Worm (Caenorhabditis elegans) whole organism, L1 larva: ENCODE data around the gene rha-1.

ENCODE experiments used
- C04F5.9 ChIP-seq: sonication (generic microtip); optimal IDR thresholded peaks from 2 replicates; lab custom pipeline; 2016; ENCODE audit warnings: missing genetic modification characterization, missing compliant biosample characterization
- C16A3.4 ChIP-seq: fragments of 150-350 bp; optimal IDR thresholded peaks from 2 replicates; lab custom pipeline; 2014; ENCODE audit warnings: missing biosample characterization, missing genetic modification characterization
- C34B4.2 ChIP-seq: sonication (generic microtip); optimal IDR thresholded peaks from 2 replicates; lab custom pipeline; 2017; ENCODE audit warnings: mild to moderate bottlenecking, missing genetic modification characterization, missing compliant biosample characterization
- F16B12.6 ChIP-seq: fragments of 150-350 bp; optimal IDR thresholded peaks from 2 replicates; lab custom pipeline; 2014; ENCODE audit warnings: missing biosample characterization, missing genetic modification characterization
- Y116A8C.19 ChIP-seq: sonication (generic microtip); optimal IDR thresholded peaks from 2 replicates; lab custom pipeline; 2016; ENCODE audit warnings: missing compliant biosample characterization, missing genetic modification characterization, borderline replicate concordance
- alr-1 ChIP-seq: fragments of 200-800 bp; sonication (Bioruptor generic); optimal IDR thresholded peaks from 2 replicates; lab custom pipeline; 2018; ENCODE audit warnings: borderline replicate concordance, mild to moderate bottlenecking, missing genetic modification characterization, missing compliant biosample characterization
- blmp-1 ChIP-seq: fragments of 150-350 bp; optimal IDR thresholded peaks from 2 replicates; lab custom pipeline; 2014; ENCODE audit warnings: missing biosample characterization, missing genetic modification characterization
- ceh-63 ChIP-seq: fragments of 200-800 bp; sonication (Bioruptor generic); optimal IDR thresholded peaks from 2 replicates; lab custom pipeline; 2018; ENCODE audit warnings: mild to moderate bottlenecking, missing genetic modification characterization, missing compliant biosample characterization
- ceh-8 ChIP-seq: fragments of 200-800 bp; sonication (Bioruptor generic); optimal IDR thresholded peaks from 2 replicates; lab custom pipeline; 2018; ENCODE audit warnings: mild to moderate bottlenecking, missing genetic modification characterization, moderate library complexity, missing compliant biosample characterization
- ceh-82 ChIP-seq, 3 experiments: fragments of 150-350 bp in 1 of 3; sonication (generic microtip) in 2 of 3; optimal IDR thresholded peaks; 2 replicates each; lab custom pipeline; 2014 to 2017; ENCODE audit warnings: missing biosample characterization in 3 of 3, missing genetic modification characterization in 3 of 3
- ceh-90 ChIP-seq: sonication (generic microtip); optimal IDR thresholded peaks from 2 replicates; lab custom pipeline; 2016; ENCODE audit warnings: missing genetic modification characterization, missing compliant biosample characterization
- ces-1 ChIP-seq: fragments of 150-350 bp; optimal IDR thresholded peaks from 2 replicates; lab custom pipeline; 2014; ENCODE audit warnings: missing biosample characterization, missing genetic modification reagents, missing genetic modification characterization
- dsc-1 ChIP-seq: sonication (generic microtip); optimal IDR thresholded peaks from 2 replicates; lab custom pipeline; 2016; ENCODE audit warnings: mild to moderate bottlenecking, missing genetic modification characterization, missing compliant biosample characterization
- efl-1 ChIP-seq, 4 experiments: fragments of 150-350 bp; optimal IDR thresholded peaks in 3 of 4; peaks in 1 of 4; 1 replicate in 1 of 4; 2 replicates in 3 of 4; lab custom pipeline; 2014; ENCODE audit warnings: missing biosample characterization in 2 of 4, missing genetic modification characterization in 2 of 4, missing genetic modification reagents in 2 of 4
- efl-3 ChIP-seq: fragments of 200-800 bp; sonication (Bioruptor generic); optimal IDR thresholded peaks from 2 replicates; lab custom pipeline; 2018; ENCODE audit warnings: mild to moderate bottlenecking, missing genetic modification characterization, missing compliant biosample characterization
- egl-13 ChIP-seq: sonication (generic microtip); optimal IDR thresholded peaks from 2 replicates; lab custom pipeline; 2016; ENCODE audit warnings: missing genotype, missing genetic modification reagents, missing genetic modification characterization, missing compliant biosample characterization
- elt-3 ChIP-seq, 6 experiments: fragments of 150-350 bp in 1 of 6; sonication (generic microtip); optimal IDR thresholded peaks; 2 replicates each; lab custom pipeline; 2017 to 2018; ENCODE audit warnings: missing biosample characterization in 6 of 6, missing genetic modification characterization in 6 of 6, inconsistent platforms in 1 of 6
- fos-1 ChIP-seq: fragments of 150-350 bp; optimal IDR thresholded peaks from 2 replicates; lab custom pipeline; 2014; ENCODE audit warnings: missing biosample characterization, missing genetic modification characterization
- hlh-4 ChIP-seq: sonication (generic microtip); optimal IDR thresholded peaks from 2 replicates; lab custom pipeline; 2016; ENCODE audit warnings: mild to moderate bottlenecking, missing genetic modification characterization, missing compliant biosample characterization
- hpl-2 ChIP-seq: fragments of 150-350 bp; optimal IDR thresholded peaks from 2 replicates; lab custom pipeline; 2014; ENCODE audit warnings: missing biosample characterization, missing genetic modification reagents, missing genetic modification characterization
- irx-1 ChIP-seq: sonication (generic microtip); optimal IDR thresholded peaks from 2 replicates; lab custom pipeline; 2016; ENCODE audit warnings: missing genetic modification characterization, missing compliant biosample characterization
- jun-1 ChIP-seq: fragments of 150-350 bp; optimal IDR thresholded peaks from 2 replicates; lab custom pipeline; 2014; ENCODE audit warnings: missing biosample characterization, missing genetic modification reagents, missing genetic modification characterization
- lin-13 ChIP-seq: fragments of 150-350 bp; optimal IDR thresholded peaks from 2 replicates; lab custom pipeline; 2014; ENCODE audit warnings: missing biosample characterization, missing genetic modification reagents, missing genetic modification characterization
- lin-14 ChIP-seq: fragments of 200-800 bp; sonication (Bioruptor generic); optimal IDR thresholded peaks from 2 replicates; lab custom pipeline; 2018; ENCODE audit warnings: mild to moderate bottlenecking, missing genetic modification characterization, moderate library complexity, missing compliant biosample characterization
- lin-15B ChIP-seq: fragments of 150-350 bp; sonication (generic microtip); optimal IDR thresholded peaks from 3 replicates; lab custom pipeline; 2014; ENCODE audit warnings: missing biosample characterization, missing genetic modification characterization
- lin-39 ChIP-seq: fragments of 150-350 bp; optimal IDR thresholded peaks from 2 replicates; lab custom pipeline; 2014; ENCODE audit warnings: missing biosample characterization, missing genetic modification reagents, missing genetic modification characterization
- lsy-2 ChIP-seq, 2 experiments: fragments of 150-350 bp; optimal IDR thresholded peaks; 2 replicates each; lab custom pipeline; 2014; ENCODE audit warnings: missing biosample characterization in 2 of 2, missing genetic modification characterization in 2 of 2
- mab-9 ChIP-seq: fragments of 200-800 bp; sonication (Bioruptor generic); IDR thresholded peaks from 2 replicates; pipeline ENCODE4 v1.3.6; 2022; ENCODE audit warnings: missing genetic modification reagents, missing genetic modification characterization, missing compliant biosample characterization
- mep-1 ChIP-seq: fragments of 150-350 bp; optimal IDR thresholded peaks from 2 replicates; lab custom pipeline; 2014; ENCODE audit warnings: missing biosample characterization, missing genetic modification characterization
- nhr-12 ChIP-seq: sonication (generic microtip); optimal IDR thresholded peaks from 2 replicates; lab custom pipeline; 2017; ENCODE audit warnings: missing biosample characterization, missing genetic modification characterization
- nhr-20 ChIP-seq: sonication (generic microtip); optimal IDR thresholded peaks from 2 replicates; lab custom pipeline; 2016; ENCODE audit warnings: mild to moderate bottlenecking, missing genetic modification characterization, missing compliant biosample characterization
- nhr-28 ChIP-seq: fragments of 150-350 bp; optimal IDR thresholded peaks from 2 replicates; lab custom pipeline; 2014; ENCODE audit warnings: missing biosample characterization, missing genetic modification characterization
- nhr-71 ChIP-seq: sonication (generic microtip); optimal IDR thresholded peaks from 2 replicates; lab custom pipeline; 2016; ENCODE audit warnings: mild to moderate bottlenecking, missing genetic modification characterization, moderate library complexity, missing compliant biosample characterization
- nhr-76 ChIP-seq: sonication (generic microtip); optimal IDR thresholded peaks from 2 replicates; lab custom pipeline; 2017; ENCODE audit warnings: missing biosample characterization, missing genetic modification characterization
- pax-3 ChIP-seq: fragments of 200-800 bp; sonication (Bioruptor generic); optimal IDR thresholded peaks from 2 replicates; lab custom pipeline; 2018; ENCODE audit warnings: mild to moderate bottlenecking, missing genetic modification characterization, moderate library complexity, missing compliant biosample characterization
- pqm-1 ChIP-seq: sonication (generic microtip); optimal IDR thresholded peaks from 3 replicates; lab custom pipeline; 2017; ENCODE audit warnings: missing biosample characterization, missing genetic modification characterization
- rnt-1 ChIP-seq: sonication (generic microtip); optimal IDR thresholded peaks from 2 replicates; lab custom pipeline; 2016; ENCODE audit warnings: mild to moderate bottlenecking, missing genetic modification characterization, moderate library complexity, missing compliant biosample characterization
- skn-1 ChIP-seq: fragments of 150-350 bp; optimal IDR thresholded peaks from 2 replicates; lab custom pipeline; 2014; ENCODE audit warnings: missing biosample characterization, missing genetic modification characterization
- snpc-4 ChIP-seq: fragments of 150-350 bp; optimal IDR thresholded peaks from 2 replicates; lab custom pipeline; 2014; ENCODE audit warnings: missing biosample characterization, missing genetic modification characterization
- snu-23 ChIP-seq: sonication (generic microtip); optimal IDR thresholded peaks from 2 replicates; lab custom pipeline; 2016; ENCODE audit warnings: missing genetic modification characterization, missing compliant biosample characterization
- sox-4 ChIP-seq: sonication (generic microtip); optimal IDR thresholded peaks from 2 replicates; lab custom pipeline; 2016; ENCODE audit warnings: missing genetic modification characterization, missing compliant biosample characterization
- unc-130 ChIP-seq: fragments of 150-350 bp; optimal IDR thresholded peaks from 2 replicates; lab custom pipeline; 2017; ENCODE audit warnings: missing biosample characterization, missing genetic modification characterization, inconsistent platforms
- unc-30 ChIP-seq: sonication (generic microtip); optimal IDR thresholded peaks from 2 replicates; lab custom pipeline; 2017; ENCODE audit warnings: missing biosample characterization, missing genetic modification characterization
- unc-62 ChIP-seq: fragments of 150-350 bp; optimal IDR thresholded peaks from 2 replicates; lab custom pipeline; 2014; ENCODE audit warnings: missing biosample characterization, missing genetic modification reagents, missing genetic modification characterization
- unc-86 ChIP-seq: sonication (generic microtip); optimal IDR thresholded peaks from 2 replicates; lab custom pipeline; 2016; ENCODE audit warnings: missing genetic modification characterization, missing compliant biosample characterization
- vab-15 ChIP-seq: sonication (generic microtip); optimal IDR thresholded peaks from 2 replicates; lab custom pipeline; 2017; ENCODE audit warnings: missing genotype, mild to moderate bottlenecking, missing genetic modification characterization, missing compliant biosample characterization
- zag-1 ChIP-seq: fragments of 150-350 bp; optimal IDR thresholded peaks from 2 replicates; lab custom pipeline; 2014; ENCODE audit warnings: missing biosample characterization, missing genetic modification characterization

Gene rha-1

DNA sequence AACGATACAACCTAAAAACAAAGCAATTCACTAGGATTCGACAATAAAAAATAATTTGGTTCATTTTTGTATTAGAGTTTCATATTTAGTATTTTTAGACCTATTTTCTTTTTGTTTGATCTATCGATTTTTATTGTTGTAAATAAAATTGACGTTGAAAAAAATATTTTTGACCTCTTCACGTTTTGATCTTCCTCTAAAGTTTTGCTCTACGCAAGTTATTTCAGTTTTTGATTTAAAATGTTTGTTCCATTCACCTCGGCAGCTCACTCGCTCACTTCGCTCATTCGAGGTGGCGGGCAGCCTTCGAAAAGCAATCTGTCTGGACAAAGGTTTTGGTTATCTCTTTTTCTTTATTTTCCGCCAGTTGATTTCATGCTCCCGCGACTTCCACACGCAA, 47.3 kb upstream of the rha-1 start, which contains the start of gene enol-1:
Gene enol-1 (plus strand): TSS at position 235 of the 400 bp plus-strand sequence.
- TF ChIP-seq snpc-4 (tag; lab: Kevin White, UChicago) (no peak), elt-3 (tag; optimal IDR thresholded peaks at IDR 0.05; lab: Kevin White, UChicago) (no peak), lin-13 (no peak), unc-86 (tag; lab: Kevin White, UChicago) (no peak), hlh-4 (tag; lab: Kevin White, UChicago) (no peak), pqm-1 (no peak), ceh-63 (GFP tag; lab: Kevin White, UChicago) (no peak), mab-9 (GFP tag; lab: Robert Waterston, UW) (no peak), rnt-1 (no peak), ceh-90 (tag; lab: Kevin White, UChicago) (no peak), nhr-20 (no peak), efl-3 (GFP tag; lab: Kevin White, UChicago) (no peak), lin-14 (GFP tag; lab: Kevin White, UChicago) (no peak), nhr-76 (tag; lab: Kevin White, UChicago) (no peak), alr-1 (tag; lab: Kevin White, UChicago) (no peak), C34B4.2 (tag; lab: Kevin White, UChicago) (no peak), lin-39 (no peak), blmp-1 (tag; lab: Kevin White, UChicago) (no peak)

ce11 chrII:8929771-8930170, 46.3 kb upstream of the rha-1 start, which contains the start of gene mrpl-50:
Gene mrpl-50 (plus strand): TSS chrII:8929841.
- TF ChIP-seq dsc-1 (tag; lab: Kevin White, UChicago) (peak; percentile 6), efl-1 (optimal IDR thresholded peaks at IDR 0.05; lab: Kevin White, UChicago) (no peak), efl-1 (GFP tag; optimal IDR thresholded peaks at IDR 0.05 in 1 of 2; lab: Kevin White, UChicago) (peak in 1 of 2 experiments; percentile 78), C04F5.9 (tag; lab: Kevin White, UChicago) (no peak), vab-15 (tag; lab: Kevin White, UChicago) (no peak)

DNA sequence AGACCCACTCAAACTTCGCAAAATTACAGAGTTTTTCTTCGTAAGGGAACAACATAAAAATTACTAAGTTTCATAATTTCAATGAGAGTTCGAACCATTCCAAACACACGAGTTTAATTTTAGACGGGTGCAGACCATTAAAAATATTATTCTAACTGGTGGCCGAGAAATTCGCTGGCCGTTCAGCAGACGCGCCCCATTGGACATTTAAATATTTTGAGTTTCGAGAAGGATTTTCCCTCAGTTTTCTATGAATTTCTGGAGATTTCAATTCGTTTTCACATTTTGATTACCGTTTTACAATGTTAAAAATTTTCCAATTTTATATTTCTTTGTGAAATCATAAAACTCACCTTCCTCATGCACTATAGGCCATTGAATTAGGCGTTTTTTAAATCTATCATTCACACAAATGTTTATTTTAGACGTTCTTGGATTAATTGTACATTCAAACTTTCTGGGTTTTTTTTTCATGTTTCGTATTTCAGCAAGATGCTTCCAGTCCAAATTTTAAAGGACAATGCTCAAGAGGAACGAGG, 43.9 kb upstream of the rha-1 start, which contains the start of gene cct-2:
Gene cct-2 (plus strand): TSS at position 489 of the 539 bp plus-strand sequence.
- TF ChIP-seq ceh-90 (tag; lab: Kevin White, UChicago): peak; percentile 65
- TF ChIP-seq nhr-76 (tag; lab: Kevin White, UChicago): no peak
- TF ChIP-seq egl-13 (tag; lab: Kevin White, UChicago): no peak
- TF ChIP-seq lsy-2 (tag; optimal IDR thresholded peaks at IDR 0.05; lab: Kevin White, UChicago): peak; percentile 27 to 72
- no peak for TF ChIP-seq ceh-8 (GFP tag; lab: Kevin White, UChicago)
- TF ChIP-seq mep-1 (tag; lab: Kevin White, UChicago): peak; percentile 67
- TF ChIP-seq unc-86 (tag; lab: Kevin White, UChicago): no peak
- no peak for TF ChIP-seq ceh-63 (GFP tag; lab: Kevin White, UChicago)
- peak; percentile 70 for TF ChIP-seq C16A3.4 (tag; lab: Kevin White, UChicago)
- no peak for TF ChIP-seq pax-3 (tag; lab: Kevin White, UChicago)
- TF ChIP-seq nhr-28 (tag; lab: Kevin White, UChicago): no peak
- no peak for TF ChIP-seq jun-1 (tag; lab: Kevin White, UChicago)
- peak in 1 of 3 experiments; percentile 23 for TF ChIP-seq ceh-82 (tag; optimal IDR thresholded peaks at IDR 0.05; lab: Kevin White, UChicago)
- peak; percentile 56 for TF ChIP-seq nhr-20
- no peak for TF ChIP-seq C04F5.9 (tag; lab: Kevin White, UChicago)
- TF ChIP-seq zag-1 (tag; lab: Kevin White, UChicago): no peak
- TF ChIP-seq hpl-2: no peak
- peak; percentile 50 for TF ChIP-seq lin-15B
- peak; percentile 13 for TF ChIP-seq dsc-1 (tag; lab: Kevin White, UChicago)
- TF ChIP-seq elt-3 (tag; optimal IDR thresholded peaks at IDR 0.05; lab: Kevin White, UChicago): peak in 1 of 6 experiments; percentile 35
- TF ChIP-seq fos-1 (tag; lab: Kevin White, UChicago): no peak
- no peak for TF ChIP-seq unc-62
- TF ChIP-seq ces-1: no peak
- no peak for TF ChIP-seq irx-1 (tag; lab: Kevin White, UChicago)
- peak; percentile 59 for TF ChIP-seq nhr-71 (tag; lab: Kevin White, UChicago)
- TF ChIP-seq skn-1 (tag; lab: Kevin White, UChicago): peak; percentile 21
- TF ChIP-seq nhr-12 (tag; lab: Kevin White, UChicago): no peak
- TF ChIP-seq pqm-1: no peak
- TF ChIP-seq snpc-4 (tag; lab: Kevin White, UChicago): no peak
- peak; percentile 68 for TF ChIP-seq snu-23
- no peak for TF ChIP-seq hlh-4 (tag; lab: Kevin White, UChicago)
- TF ChIP-seq Y116A8C.19 (tag; lab: Kevin White, UChicago): no peak
- no peak for TF ChIP-seq unc-30
- TF ChIP-seq unc-130 (tag; lab: Kevin White, UChicago): peak; percentile 3
- TF ChIP-seq sox-4: no peak
- no peak for TF ChIP-seq mab-9 (GFP tag; lab: Robert Waterston, UW)
- TF ChIP-seq F16B12.6 (tag; lab: Kevin White, UChicago): no peak
